Fruit fly (Drosophila melanogaster) whole organism, embryonic: ENCODE measurements around the gene Mal-B1.

Experiments
- Adf1 ChIP-seq: fragments of 200-800 bp; sonication (Bioruptor generic); IDR thresholded peaks from 2 replicates; pipeline ENCODE4 v1.3.6; 2022; ENCODE audit warnings: missing biosample characterization, missing genetic modification characterization
- Awh ChIP-seq: fragments of 200-800 bp; sonication (Bioruptor generic); IDR thresholded peaks from 2 replicates; pipeline ENCODE4, ENCODE4 v1.3.6; 2022; ENCODE audit warnings: missing biosample characterization, missing genetic modification characterization
- B-H2 ChIP-seq: fragments of 200-800 bp; sonication (Bioruptor generic); optimal IDR thresholded peaks from 2 replicates; lab custom pipeline; 2018; ENCODE audit warnings: missing biosample characterization, mild to moderate bottlenecking, missing genetic modification characterization
- Bdp1 ChIP-seq: fragments of 200-800 bp; sonication (Bioruptor generic); optimal IDR thresholded peaks from 3 replicates; lab custom pipeline; 2016; ENCODE audit warnings: missing biosample characterization, missing genetic modification characterization
- CG10267 ChIP-seq: fragments of 200-800 bp; sonication (Bioruptor generic); optimal IDR thresholded peaks from 2 replicates; lab custom pipeline; 2018; ENCODE audit warnings: missing biosample characterization, mild to moderate bottlenecking, missing genetic modification characterization, moderate library complexity
- CG11723 ChIP-seq: fragments of 200-800 bp; sonication (Bioruptor generic); optimal IDR thresholded peaks from 2 replicates; lab custom pipeline; 2017; ENCODE audit warnings: missing biosample characterization, mild to moderate bottlenecking, missing genetic modification characterization
- CG12155 ChIP-seq: fragments of 200-800 bp; sonication (Bioruptor generic); optimal IDR thresholded peaks from 3 replicates; lab custom pipeline; 2016; ENCODE audit warnings: missing biosample characterization, missing genetic modification characterization
- CG12659 ChIP-seq: fragments of 200-800 bp; sonication (Bioruptor generic); optimal IDR thresholded peaks from 3 replicates; lab custom pipeline; 2017; ENCODE audit warnings: mild to moderate bottlenecking, missing biosample characterization, missing genetic modification reagents, missing genetic modification characterization
- CG13287 ChIP-seq: fragments of 200-800 bp; sonication (Bioruptor generic); IDR thresholded peaks from 2 replicates; pipeline ENCODE4 v1.3.6; 2022; ENCODE audit warnings: missing biosample characterization, missing genetic modification characterization; ENCODE audit not compliant: partially characterized antibody
- CG13424 ChIP-seq: fragments of 200-800 bp; sonication (Bioruptor generic); optimal IDR thresholded peaks from 2 replicates; lab custom pipeline; 2019; ENCODE audit warnings: missing biosample characterization, mild to moderate bottlenecking, missing genetic modification characterization, moderate library complexity
- CG15073 ChIP-seq: fragments of 200-800 bp; sonication (Bioruptor generic); optimal IDR thresholded peaks from 2 replicates; lab custom pipeline; 2016; ENCODE audit warnings: missing biosample characterization, missing genetic modification characterization
- CG15601 ChIP-seq: fragments of 200-800 bp; sonication (Bioruptor generic); optimal IDR thresholded peaks from 3 replicates; lab custom pipeline; 2019; ENCODE audit warnings: missing biosample characterization, mild to moderate bottlenecking, missing genetic modification characterization, moderate library complexity
- CG15696 ChIP-seq: fragments of 200-800 bp; sonication (Bioruptor generic); optimal IDR thresholded peaks from 2 replicates; lab custom pipeline; 2019; ENCODE audit warnings: missing biosample characterization, mild to moderate bottlenecking, missing genetic modification characterization, moderate library complexity
- CG1602 ChIP-seq: fragments of 200-800 bp; sonication (Bioruptor generic); optimal IDR thresholded peaks from 3 replicates; lab custom pipeline; 2016; ENCODE audit warnings: missing biosample characterization, missing genetic modification characterization
- CG17186 ChIP-seq: fragments of 200-800 bp; sonication (Bioruptor generic); optimal IDR thresholded peaks from 3 replicates; lab custom pipeline; 2017; ENCODE audit warnings: missing biosample characterization, missing genetic modification reagents, missing genetic modification characterization
- CG17359 ChIP-seq: fragments of 200-800 bp; sonication (Bioruptor generic); optimal IDR thresholded peaks from 3 replicates; lab custom pipeline; 2018; ENCODE audit warnings: missing biosample characterization, mild to moderate bottlenecking, missing genetic modification characterization, moderate library complexity
- CG17361 ChIP-seq: fragments of 200-800 bp; sonication (Bioruptor generic); IDR thresholded peaks from 3 replicates; pipeline ENCODE4 v1.3.6; 2022; ENCODE audit warnings: missing biosample characterization, missing genetic modification characterization
- CG17912 ChIP-seq: fragments of 200-800 bp; sonication (Bioruptor generic); optimal IDR thresholded peaks from 2 replicates; lab custom pipeline; 2018; ENCODE audit warnings: missing biosample characterization, mild to moderate bottlenecking, missing genetic modification characterization
- CG18599 ChIP-seq: fragments of 200-800 bp; sonication (Bioruptor generic); optimal IDR thresholded peaks from 3 replicates; lab custom pipeline; 2017; ENCODE audit warnings: missing biosample characterization, missing genetic modification characterization, mild to moderate bottlenecking, moderate library complexity, missing genetic modification reagents
- CG34224 ChIP-seq: fragments of 200-800 bp; sonication (Bioruptor generic); IDR thresholded peaks from 3 replicates; pipeline ENCODE4 v1.3.6; 2022; ENCODE audit warnings: missing biosample characterization, missing genetic modification characterization; ENCODE audit not compliant: partially characterized antibody
- CG4424 ChIP-seq: fragments of 200-800 bp; sonication (Bioruptor generic); optimal IDR thresholded peaks from 3 replicates; lab custom pipeline; 2016; ENCODE audit warnings: missing biosample characterization, missing genetic modification characterization
- CG5245 ChIP-seq: fragments of 200-800 bp; sonication (Bioruptor generic); optimal IDR thresholded peaks from 3 replicates; lab custom pipeline; 2016; ENCODE audit warnings: missing biosample characterization, missing genetic modification characterization
- CG6254 ChIP-seq: fragments of 200-800 bp; sonication (Bioruptor generic); optimal IDR thresholded peaks from 3 replicates; lab custom pipeline; 2017; ENCODE audit warnings: mild to moderate bottlenecking, missing biosample characterization, missing genetic modification reagents, missing genetic modification characterization
- CG7745 ChIP-seq: fragments of 200-800 bp; sonication (Bioruptor generic); optimal IDR thresholded peaks from 2 replicates; lab custom pipeline; 2018; ENCODE audit warnings: missing biosample characterization, mild to moderate bottlenecking, missing genetic modification characterization, moderate library complexity
- CG8924 ChIP-seq: fragments of 200-800 bp; optimal IDR thresholded peaks from 3 replicates; lab custom pipeline; 2019; ENCODE audit warnings: missing biosample characterization, mild to moderate bottlenecking, missing genetic modification characterization, moderate library complexity
- CG9437 ChIP-seq: fragments of 200-800 bp; sonication (Bioruptor generic); optimal IDR thresholded peaks from 2 replicates; lab custom pipeline; 2018; ENCODE audit warnings: missing biosample characterization, mild to moderate bottlenecking, missing genetic modification characterization
- CG9932 ChIP-seq: fragments of 200-800 bp; sonication (Bioruptor generic); IDR thresholded peaks from 2 replicates; pipeline ENCODE4 v1.3.6; 2022; ENCODE audit warnings: missing biosample characterization, missing genetic modification characterization
- Dad ChIP-seq: fragments of 200-800 bp; sonication (Bioruptor generic); optimal IDR thresholded peaks from 3 replicates; lab custom pipeline; 2016; ENCODE audit warnings: missing biosample characterization, missing genetic modification characterization
- Hmr ChIP-seq: fragments of 200-800 bp; sonication (Bioruptor generic); optimal IDR thresholded peaks from 3 replicates; lab custom pipeline; 2017; ENCODE audit warnings: mild to moderate bottlenecking, missing biosample characterization, missing genetic modification reagents, missing genetic modification characterization
- Lim3 ChIP-seq: fragments of 200-800 bp; sonication (Bioruptor generic); IDR thresholded peaks from 2 replicates; pipeline ENCODE4 v1.3.6; 2022; ENCODE audit warnings: missing biosample characterization, missing genetic modification characterization
- NC2β ChIP-seq: fragments of 200-800 bp; sonication (Bioruptor generic); optimal IDR thresholded peaks from 2 replicates; lab custom pipeline; 2016; ENCODE audit warnings: missing biosample characterization, missing genetic modification characterization
- Neu2 ChIP-seq: fragments of 200-800 bp; sonication (Bioruptor generic); optimal IDR thresholded peaks from 3 replicates; lab custom pipeline; 2016; ENCODE audit warnings: missing biosample characterization, missing genetic modification characterization, borderline replicate concordance
- Poxn ChIP-seq: fragments of 200-800 bp; sonication (Bioruptor generic); IDR thresholded peaks from 2 replicates; pipeline ENCODE4 v1.3.6; 2022; ENCODE audit warnings: missing biosample characterization, missing genetic modification characterization
- Sox100B ChIP-seq: fragments of 200-800 bp; sonication (Bioruptor generic); optimal IDR thresholded peaks from 3 replicates; lab custom pipeline; 2018; ENCODE audit warnings: missing biosample characterization, mild to moderate bottlenecking, missing genetic modification characterization
- Sox102F ChIP-seq: fragments of 200-800 bp; sonication (Bioruptor generic); optimal IDR thresholded peaks from 2 replicates; lab custom pipeline; 2018; ENCODE audit warnings: missing biosample characterization, mild to moderate bottlenecking, missing genetic modification characterization, moderate library complexity
- Sry-δ ChIP-seq: fragments of 200-800 bp; sonication (Bioruptor generic); optimal IDR thresholded peaks from 2 replicates; lab custom pipeline; 2016; ENCODE audit warnings: missing biosample characterization, missing genetic modification characterization
- TFAM ChIP-seq: fragments of 200-800 bp; sonication (Bioruptor generic); optimal IDR thresholded peaks from 2 replicates; lab custom pipeline; 2017; ENCODE audit warnings: missing biosample characterization, missing genetic modification characterization, inconsistent platforms
- amos ChIP-seq: fragments of 200-800 bp; sonication (Bioruptor generic); IDR thresholded peaks from 2 replicates; pipeline ENCODE4 v1.3.6; 2022; ENCODE audit warnings: missing biosample characterization, missing genetic modification characterization; ENCODE audit not compliant: partially characterized antibody
- ap ChIP-seq: fragments of 200-800 bp; sonication (Bioruptor generic); IDR thresholded peaks from 2 replicates; pipeline ENCODE4 v1.3.6; 2022; ENCODE audit warnings: missing biosample characterization, missing genetic modification characterization
- btn ChIP-seq: fragments of 200-800 bp; sonication (Bioruptor generic); optimal IDR thresholded peaks from 2 replicates; lab custom pipeline; 2016; ENCODE audit warnings: missing biosample characterization, missing genetic modification characterization
- grn ChIP-seq: fragments of 200-800 bp; sonication (Bioruptor generic); optimal IDR thresholded peaks from 3 replicates; lab custom pipeline; 2017; ENCODE audit warnings: missing biosample characterization, missing genetic modification characterization
- gt ChIP-seq: fragments of 200-800 bp; sonication (Bioruptor generic); IDR thresholded peaks from 2 replicates; pipeline ENCODE4 v1.3.6; 2022; ENCODE audit warnings: missing biosample characterization, missing genetic modification characterization
- hbn ChIP-seq: fragments of 200-800 bp; sonication (Bioruptor generic); IDR thresholded peaks from 2 replicates; pipeline ENCODE4 v1.3.6; 2022; ENCODE audit warnings: missing biosample characterization, missing genetic modification characterization; ENCODE audit not compliant: partially characterized antibody
- nerfin-2 ChIP-seq: fragments of 200-800 bp; sonication (Bioruptor generic); IDR thresholded peaks from 2 replicates; pipeline ENCODE4 v1.3.6; 2022; ENCODE audit warnings: missing biosample characterization, missing genetic modification characterization; ENCODE audit not compliant: partially characterized antibody
- p53 ChIP-seq: fragments of 200-800 bp; sonication (Bioruptor generic); optimal IDR thresholded peaks from 2 replicates; lab custom pipeline; 2016; ENCODE audit warnings: missing biosample characterization, missing genetic modification characterization
- pb ChIP-seq: fragments of 200-800 bp; sonication (Bioruptor generic); optimal IDR thresholded peaks from 3 replicates; lab custom pipeline; 2016; ENCODE audit warnings: missing biosample characterization, missing genetic modification characterization
- pzg ChIP-seq: fragments of 200-800 bp; sonication (Bioruptor generic); optimal IDR thresholded peaks from 3 replicates; lab custom pipeline; 2018; ENCODE audit warnings: missing biosample characterization, mild to moderate bottlenecking, missing genetic modification characterization, moderate library complexity
- schlank ChIP-seq: fragments of 200-800 bp; sonication (Bioruptor generic); optimal IDR thresholded peaks from 2 replicates; lab custom pipeline; 2018; ENCODE audit warnings: missing biosample characterization, mild to moderate bottlenecking, missing genetic modification characterization
- ssp ChIP-seq: fragments of 200-800 bp; sonication (Bioruptor generic); IDR thresholded peaks from 2 replicates; pipeline ENCODE4 v1.3.6; 2022; ENCODE audit warnings: missing biosample characterization, missing genetic modification characterization
- sug ChIP-seq: fragments of 200-800 bp; optimal IDR thresholded peaks from 2 replicates; lab custom pipeline; 2019; ENCODE audit warnings: missing biosample characterization, mild to moderate bottlenecking, missing genetic modification characterization, moderate library complexity

Gene Mal-B1

dm6 chr2L:11813665-11814087 lies 33.4 kb upstream of the Mal-B1 start, which contains the start of gene CycY (continued):
- no peak for TF ChIP-seq Awh (GFP tag; lab: Robert Waterston, UW)
- peak; percentile 17 for TF ChIP-seq CG12155 (GFP tag; lab: Kevin White, UChicago)
- TF ChIP-seq pzg (GFP tag; lab: Kevin White, UChicago) = peak; percentile 82
- no peak for TF ChIP-seq Neu2 (GFP tag; lab: Kevin White, UChicago)
- peak; percentile 14 for TF ChIP-seq CG13424 (tag; lab: Kevin White, UChicago)
- TF ChIP-seq CG17361 (GFP tag; lab: Robert Waterston, UW) = peak; percentile 55; the same call in 2 of the 3 replicates
- TF ChIP-seq CG8924 (tag; lab: Kevin White, UChicago) = peak; percentile 33
- peak; percentile 4 for TF ChIP-seq CG1602 (GFP tag; lab: Kevin White, UChicago)
- no peak for TF ChIP-seq CG7745
- TF ChIP-seq p53 (GFP tag; lab: Kevin White, UChicago) = no peak
- TF ChIP-seq nerfin-2 (GFP tag; lab: Robert Waterston, UW) = 0 out of 2 replicates have a peak, but pooled peaks have one; percentile 46
- no peak for TF ChIP-seq CG6254
- TF ChIP-seq Adf1 = peak; percentile 86
- no peak for TF ChIP-seq gt (GFP tag; lab: Robert Waterston, UW)
- TF ChIP-seq amos (GFP tag; lab: Robert Waterston, UW) = peak; percentile 68
- TF ChIP-seq btn = no peak
- no peak for TF ChIP-seq CG15073 (GFP tag; lab: Kevin White, UChicago)
- no peak for TF ChIP-seq B-H2 (GFP tag; lab: Kevin White, UChicago)
- TF ChIP-seq Poxn (GFP tag; lab: Robert Waterston, UW) = no peak
- peak; percentile 19 for TF ChIP-seq CG4424 (GFP tag; lab: Kevin White, UChicago)
- 0 out of 2 replicates have a peak, but pooled peaks have one; percentile 9 for TF ChIP-seq ssp
- peak; percentile 73 for TF ChIP-seq CG10267 (tag; lab: Kevin White, UChicago)
- TF ChIP-seq CG13287 (GFP tag; lab: Robert Waterston, UW) = peak; percentile 80
- TF ChIP-seq NC2β = no peak
- no peak for TF ChIP-seq ap (GFP tag; lab: Robert Waterston, UW)
- no peak for TF ChIP-seq Sox100B (GFP tag; lab: Kevin White, UChicago)
- TF ChIP-seq CG11723 (GFP tag; lab: Kevin White, UChicago) = no peak
- peak; percentile 27 for TF ChIP-seq CG17186 (GFP tag; lab: Kevin White, UChicago)
- no peak for TF ChIP-seq TFAM (GFP tag; lab: Kevin White, UChicago)
- TF ChIP-seq CG12659 (GFP tag; lab: Kevin White, UChicago) = peak; percentile 50
- no peak for TF ChIP-seq Lim3
- TF ChIP-seq CG15696 (tag; lab: Kevin White, UChicago) = peak; percentile 15
- peak; percentile 26 for TF ChIP-seq Sox102F
- TF ChIP-seq CG34224 (GFP tag; lab: Robert Waterston, UW) = peak; percentile 74; the same call in 2 of the 3 replicates
- TF ChIP-seq Dad (GFP tag; lab: Kevin White, UChicago) = no peak
- TF ChIP-seq CG9932 = no peak
- TF ChIP-seq Hmr (GFP tag; lab: Kevin White, UChicago) = peak; percentile 62
- no peak for TF ChIP-seq pb (GFP tag; lab: Kevin White, UChicago)
- TF ChIP-seq hbn (GFP tag; lab: Robert Waterston, UW) = peak; percentile 66
- peak; percentile 2 for TF ChIP-seq CG17359 (tag; lab: Kevin White, UChicago)
- peak; percentile 35 for TF ChIP-seq CG15601
- TF ChIP-seq CG5245 = peak; percentile 6
- TF ChIP-seq CG18599 (GFP tag; lab: Kevin White, UChicago) = no peak
- TF ChIP-seq CG9437 = no peak
- peak; percentile 59 for TF ChIP-seq Sry-δ
- no peak for TF ChIP-seq schlank
- no peak for TF ChIP-seq grn
- no peak for TF ChIP-seq Bdp1 (GFP tag; lab: Kevin White, UChicago)
- no peak for TF ChIP-seq CG17912
- no peak for TF ChIP-seq sug
